Worm (Caenorhabditis elegans) whole organism, L4 larva: ENCODE data around the gene F38B6.3.

Experiments
- F26F4.8 ChIP-seq: fragments of 200-800 bp; sonication (Bioruptor generic); conservative IDR thresholded peaks from 2 replicates; pipeline ENCODE4 v1.3.6; 2022; ENCODE audit warnings: missing genetic modification characterization, missing compliant biosample characterization
- aha-1 ChIP-seq: fragments of 150-350 bp; peaks from one replicate; lab custom pipeline; 2014; ENCODE audit warnings: missing biosample characterization, missing genetic modification characterization
- attf-4 ChIP-seq: sonication (generic microtip); optimal IDR thresholded peaks from 3 replicates; lab custom pipeline; 2017; ENCODE audit warnings: missing biosample characterization, missing genetic modification characterization
- ceh-32 ChIP-seq: sonication (generic microtip); optimal IDR thresholded peaks from 2 replicates; lab custom pipeline; 2016; ENCODE audit warnings: mild to moderate bottlenecking, missing genetic modification characterization, missing compliant biosample characterization; ENCODE audit not compliant: poor library complexity
- ceh-62 ChIP-seq: sonication (generic microtip); optimal IDR thresholded peaks from 2 replicates; lab custom pipeline; 2017; ENCODE audit warnings: missing biosample characterization, missing genetic modification characterization
- daf-16 ChIP-seq, 3 experiments: sonication (generic microtip); optimal IDR thresholded peaks; 2 replicates each; lab custom pipeline; 2016 to 2017; ENCODE audit warnings: missing genetic modification characterization in 3 of 3, missing genetic modification reagents in 3 of 3, mild to moderate bottlenecking in 2 of 3, missing compliant biosample characterization in 2 of 3, missing biosample characterization in 1 of 3, moderate library complexity in 1 of 3
- daf-8 ChIP-seq: fragments of 200-800 bp; sonication (Bioruptor generic); IDR thresholded peaks from 2 replicates; pipeline ENCODE4 v1.3.6; 2022; ENCODE audit warnings: missing genetic modification characterization, missing compliant biosample characterization
- dmd-6 ChIP-seq: fragments of 200-800 bp; sonication (Bioruptor generic); IDR thresholded peaks from 2 replicates; pipeline ENCODE4 v1.3.6; 2022; ENCODE audit warnings: missing genetic modification reagents, missing genetic modification characterization, missing compliant biosample characterization
- dpl-1 ChIP-seq: fragments of 150-350 bp; optimal IDR thresholded peaks from 2 replicates; lab custom pipeline; 2014; ENCODE audit warnings: missing biosample characterization, missing genetic modification reagents, missing genetic modification characterization
- dve-1 ChIP-seq: sonication (generic microtip); optimal IDR thresholded peaks from 2 replicates; lab custom pipeline; 2017; ENCODE audit warnings: antibody characterized with exemption, mild to moderate bottlenecking, missing genetic modification characterization, missing compliant biosample characterization; ENCODE audit not compliant: insufficient read depth
- hif-1 ChIP-seq, 2 experiments: sonication (generic microtip); optimal IDR thresholded peaks; 2 replicates each; lab custom pipeline; 2016 to 2017; ENCODE audit warnings: missing compliant biosample characterization in 2 of 2, missing genetic modification characterization in 2 of 2, missing genetic modification reagents in 2 of 2, missing genotype in 2 of 2, mild to moderate bottlenecking in 1 of 2
- hlh-11 ChIP-seq: fragments of 200-800 bp; sonication (Bioruptor generic); optimal IDR thresholded peaks from 2 replicates; lab custom pipeline; 2018; ENCODE audit warnings: mild to moderate bottlenecking, missing genetic modification characterization, missing compliant biosample characterization
- hlh-30 ChIP-seq: sonication (generic microtip); optimal IDR thresholded peaks from 2 replicates; lab custom pipeline; 2017; ENCODE audit warnings: antibody characterized with exemption, mild to moderate bottlenecking, missing genetic modification characterization, missing compliant biosample characterization; ENCODE audit not compliant: insufficient read depth
- hmg-1.1 ChIP-seq: fragments of 200-800 bp; sonication (Bioruptor generic); IDR thresholded peaks from 2 replicates; pipeline ENCODE4 v1.3.6; 2022; ENCODE audit warnings: missing genetic modification reagents, missing genetic modification characterization, missing compliant biosample characterization
- jun-1 ChIP-seq: fragments of 150-350 bp; optimal IDR thresholded peaks from 2 replicates; lab custom pipeline; 2014; ENCODE audit warnings: missing biosample characterization, missing genetic modification reagents, missing genetic modification characterization
- lin-13 ChIP-seq: fragments of 150-350 bp; optimal IDR thresholded peaks from 2 replicates; lab custom pipeline; 2014; ENCODE audit warnings: missing biosample characterization, missing genetic modification reagents, missing genetic modification characterization
- lin-15B ChIP-seq: fragments of 150-350 bp; sonication (generic microtip); optimal IDR thresholded peaks from 3 replicates; lab custom pipeline; 2014; ENCODE audit warnings: missing biosample characterization, missing genetic modification characterization
- lin-38 ChIP-seq: fragments of 200-800 bp; sonication (Bioruptor generic); IDR thresholded peaks from 2 replicates; pipeline ENCODE4 v1.3.6; 2022; ENCODE audit warnings: missing genetic modification reagents, missing genetic modification characterization, missing compliant biosample characterization
- lsy-2 ChIP-seq, 2 experiments: fragments of 150-350 bp in 1 of 2; sonication (generic microtip) in 1 of 2; optimal IDR thresholded peaks; 2 replicates each; lab custom pipeline; 2014 to 2017; ENCODE audit warnings: missing biosample characterization in 2 of 2, missing genetic modification characterization in 2 of 2
- mdl-1 ChIP-seq, 2 experiments: fragments of 150-350 bp in 1 of 2; sonication (generic microtip) in 1 of 2; optimal IDR thresholded peaks; 2 replicates each; lab custom pipeline; 2014 to 2017; ENCODE audit warnings: missing biosample characterization in 2 of 2, missing genetic modification characterization in 2 of 2
- mdt-29 ChIP-seq: fragments of 200-800 bp; sonication (Bioruptor generic); IDR thresholded peaks from 2 replicates; pipeline ENCODE4 v1.3.6; 2022; ENCODE audit warnings: missing genetic modification reagents, missing genetic modification characterization, missing compliant biosample characterization
- mxl-3 ChIP-seq: fragments of 200-800 bp; sonication (Bioruptor generic); optimal IDR thresholded peaks from 2 replicates; lab custom pipeline; 2018; ENCODE audit warnings: mild to moderate bottlenecking, missing genetic modification characterization, missing compliant biosample characterization
- nhr-10 ChIP-seq: fragments of 150-350 bp; optimal IDR thresholded peaks from 2 replicates; lab custom pipeline; 2014; ENCODE audit warnings: missing biosample characterization, missing genetic modification characterization
- nhr-102 ChIP-seq: sonication (generic microtip); optimal IDR thresholded peaks from 2 replicates; lab custom pipeline; 2016; ENCODE audit warnings: mild to moderate bottlenecking, missing genetic modification characterization, moderate library complexity, missing compliant biosample characterization
- nhr-11 ChIP-seq: fragments of 150-350 bp; optimal IDR thresholded peaks from 2 replicates; lab custom pipeline; 2014; ENCODE audit warnings: missing biosample characterization, missing genetic modification characterization
- nhr-237 ChIP-seq: sonication (generic microtip); optimal IDR thresholded peaks from 2 replicates; lab custom pipeline; 2017; ENCODE audit warnings: missing biosample characterization, missing genetic modification characterization
- nhr-25 ChIP-seq: sonication (generic microtip); optimal IDR thresholded peaks from 2 replicates; lab custom pipeline; 2017; ENCODE audit warnings: missing genetic modification characterization, mild to moderate bottlenecking, missing compliant biosample characterization, antibody characterized with exemption, moderate library complexity, borderline replicate concordance; ENCODE audit not compliant: insufficient read depth
- nhr-28 ChIP-seq: fragments of 150-350 bp; optimal IDR thresholded peaks from 2 replicates; lab custom pipeline; 2014; ENCODE audit warnings: missing biosample characterization, missing genetic modification characterization
- nhr-48 ChIP-seq: sonication (generic microtip); optimal IDR thresholded peaks from 2 replicates; lab custom pipeline; 2016; ENCODE audit warnings: mild to moderate bottlenecking, missing genetic modification characterization, missing compliant biosample characterization
- pha-4 ChIP-seq, 2 experiments: fragments of 150-350 bp in 1 of 2; fragments of 200-800 bp in 1 of 2; sonication (Bioruptor generic) in 1 of 2; IDR thresholded peaks in 1 of 2; optimal IDR thresholded peaks in 1 of 2; 2 replicates each; pipeline versions ENCODE4 v1.3.6 to Lab custom; 2014 to 2022; ENCODE audit warnings: missing genetic modification characterization in 2 of 2, missing genetic modification reagents in 2 of 2, missing biosample characterization in 1 of 2, missing compliant biosample characterization in 1 of 2
- php-3 ChIP-seq: fragments of 200-800 bp; sonication (Bioruptor generic); IDR thresholded peaks from 2 replicates; pipeline ENCODE4 v1.3.6; 2022; ENCODE audit warnings: missing genetic modification reagents, missing genetic modification characterization, missing compliant biosample characterization
- snpc-1.2 ChIP-seq: fragments of 200-800 bp; sonication (Bioruptor generic); IDR thresholded peaks from 2 replicates; pipeline ENCODE4 v1.3.6; 2022; ENCODE audit warnings: missing genetic modification reagents, missing genetic modification characterization, missing compliant biosample characterization
- unc-62 ChIP-seq, 3 experiments: fragments of 150-350 bp in 1 of 3; sonication (generic microtip); optimal IDR thresholded peaks in 2 of 3; peaks in 1 of 3; 1 replicate in 1 of 3; 2 replicates in 2 of 3; lab custom pipeline; 2014 to 2017; ENCODE audit warnings: missing biosample characterization in 3 of 3, missing genetic modification characterization in 3 of 3, missing genetic modification reagents in 3 of 3, missing genotype in 1 of 3
- vab-7 ChIP-seq: fragments of 200-800 bp; sonication (Bioruptor generic); IDR thresholded peaks from 2 replicates; pipeline ENCODE4 v1.3.6; 2022; ENCODE audit warnings: missing genetic modification reagents, missing genetic modification characterization, missing compliant biosample characterization
- zag-1 ChIP-seq: fragments of 150-350 bp; optimal IDR thresholded peaks from 2 replicates; lab custom pipeline; 2014; ENCODE audit warnings: missing biosample characterization, missing genetic modification characterization
- ztf-11 ChIP-seq: fragments of 150-350 bp; optimal IDR thresholded peaks from 2 replicates; lab custom pipeline; 2014; ENCODE audit warnings: missing biosample characterization, missing genetic modification characterization
- ztf-7 ChIP-seq: fragments of 150-350 bp; optimal IDR thresholded peaks from 2 replicates; lab custom pipeline; 2014; ENCODE audit warnings: missing biosample characterization, missing genetic modification characterization

The F38B6.3 gene

DNA sequence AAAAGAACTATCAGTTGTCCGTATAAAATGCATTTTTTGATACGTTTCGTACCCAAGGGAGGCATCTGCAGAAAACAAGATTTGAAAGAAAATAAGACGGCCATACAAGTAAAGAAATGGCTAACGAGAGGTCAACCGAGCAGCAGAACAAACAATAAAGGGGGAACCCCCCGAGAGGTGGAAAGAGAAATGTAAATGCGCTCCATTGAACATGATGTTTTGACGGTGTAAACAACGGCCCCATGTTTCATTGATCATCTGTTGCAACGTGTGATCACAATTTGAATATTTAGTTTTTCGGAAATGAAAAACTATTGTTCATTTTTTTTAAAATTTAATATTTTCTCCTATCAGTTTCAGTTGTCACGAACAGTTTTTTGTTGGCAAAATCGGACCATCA is 36.2 kb downstream of the F38B6.3 start, which contains the start of gene K11G12.6 (continued):
- TF ChIP-seq lin-15B (tag; lab: Kevin White, UChicago) (no peak), nhr-25 (tag; lab: Kevin White, UChicago) (no peak), nhr-237 (tag; lab: Kevin White, UChicago) (no peak), jun-1 (tag; lab: Kevin White, UChicago) (no peak), php-3 (GFP tag; lab: Robert Waterston, UW) (no peak), ceh-62 (tag; lab: Kevin White, UChicago) (no peak)

ce11 chrX:6733201-6733600 is 39.8 kb downstream of the F38B6.3 start, which contains the start of gene R03E9.2:
Gene R03E9.2, minus strand, starts transcription at chrX:6733301.
- no peak for TF ChIP-seq F26F4.8
- no peak for TF ChIP-seq mdl-1 (tag; optimal IDR thresholded peaks at IDR 0.05; lab: Kevin White, UChicago)
- TF ChIP-seq lin-15B (tag; lab: Kevin White, UChicago) = no peak
- no peak for TF ChIP-seq lin-38 (GFP tag; lab: Robert Waterston, UW)
- TF ChIP-seq pha-4 (GFP tag; IDR thresholded peaks at IDR 0.05; lab: Robert Waterston, UW) = no peak
- TF ChIP-seq pha-4 (tag; optimal IDR thresholded peaks at IDR 0.05; lab: Kevin White, UChicago) = no peak
- TF ChIP-seq ztf-7 (tag; lab: Kevin White, UChicago) = no peak
- no peak for TF ChIP-seq attf-4 (tag; lab: Kevin White, UChicago)

DNA sequence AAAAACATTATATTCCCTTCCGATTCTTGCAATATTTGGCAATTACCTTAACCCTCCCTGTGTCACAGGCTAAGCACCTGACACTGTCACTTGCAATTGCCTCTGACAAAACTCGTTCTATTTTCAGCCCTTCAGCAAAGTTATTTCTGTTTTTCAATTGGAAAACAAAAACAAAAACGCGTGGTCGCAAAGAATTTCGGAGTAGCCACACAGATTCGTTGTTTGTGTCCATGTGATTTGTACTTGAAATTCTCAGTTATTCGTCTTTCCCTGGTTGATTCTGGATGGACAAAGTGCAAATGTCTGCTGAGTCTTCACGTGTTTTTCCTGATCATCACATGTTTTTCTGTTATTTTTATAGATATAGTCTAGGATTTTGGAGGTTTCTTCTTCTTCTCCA is 42.1 kb downstream of the F38B6.3 start:
- TF ChIP-seq nhr-10 (no peak), snpc-1.2 (GFP tag; lab: Robert Waterston, UW) (no peak), F26F4.8 (no peak), mxl-3 (GFP tag; lab: Kevin White, UChicago) (peak; percentile 48), hif-1 (tag; optimal IDR thresholded peaks at IDR 0.05; lab: Kevin White, UChicago) (peak in 1 of 2 experiments; percentile 54), lsy-2 (tag; optimal IDR thresholded peaks at IDR 0.05; lab: Kevin White, UChicago) (peak in 1 of 2 experiments; percentile 40), mdt-29 (GFP tag; lab: Robert Waterston, UW) (0 out of 2 replicates have a peak, but pooled peaks have one; percentile 13), hmg-1.1 (no peak), nhr-28 (peak; percentile 3), nhr-11 (tag; lab: Kevin White, UChicago) (peak; percentile 46), ztf-11 (tag; lab: Kevin White, UChicago) (no peak), dpl-1 (GFP tag; lab: Kevin White, UChicago) (no peak), lin-13 (GFP tag; lab: Kevin White, UChicago) (no peak), hlh-30 (tag; lab: Kevin White, UChicago) (peak; percentile 95), unc-62 (GFP tag; optimal IDR thresholded peaks at IDR 0.05 in 1 of 2; lab: Kevin White, UChicago) (peak in 1 of 2 experiments; percentile 59), unc-62 (tag; optimal IDR thresholded peaks at IDR 0.05; lab: Kevin White, UChicago) (no peak), vab-7 (GFP tag; lab: Robert Waterston, UW) (no peak), dmd-6 (GFP tag; lab: Robert Waterston, UW) (peak; percentile 41; the same call in 1 of the 2 replicates), aha-1 (peak; percentile 44), nhr-48 (peak; percentile 64), daf-8 (GFP tag; lab: Robert Waterston, UW) (no peak), daf-16 (GFP tag; optimal IDR thresholded peaks at IDR 0.05; lab: Kevin White, UChicago) (peak in 1 of 2 experiments; percentile 91), daf-16 (tag; optimal IDR thresholded peaks at IDR 0.05; lab: Kevin White, UChicago) (peak; percentile 23), nhr-102 (tag; lab: Kevin White, UChicago) (peak; percentile 17), dve-1 (peak; percentile 60), ceh-32 (tag; lab: Kevin White, UChicago) (no peak), zag-1 (tag; lab: Kevin White, UChicago) (no peak), hlh-11 (tag; lab: Kevin White, UChicago) (peak; percentile 66), mdl-1 (tag; optimal IDR thresholded peaks at IDR 0.05; lab: Kevin White, UChicago) (peak; percentile 50 to 91)
